Fruit fly (Drosophila melanogaster) whole organism: ENCODE results near the gene CG7912.

ENCODE experiments used
- CG8478 ChIP-seq: fragments of >200 bp; optimal IDR thresholded peaks from 2 replicates; lab custom pipeline; 2018; ENCODE audit warnings: inconsistent platforms
- EcR ChIP-seq, 2 experiments: fragments of >200 bp; optimal IDR thresholded peaks; 2 replicates each; lab custom pipeline; 2017; ENCODE audit warnings: missing biosample characterization in 2 of 2, missing genetic modification characterization in 2 of 2, missing genetic modification reagents in 2 of 2
- pan ChIP-seq: fragments of >200 bp; optimal IDR thresholded peaks from 2 replicates; lab custom pipeline; 2017
- psq ChIP-seq: fragments of >200 bp; optimal IDR thresholded peaks from 2 replicates; lab custom pipeline; 2017
- usp ChIP-seq: fragments of >200 bp; optimal IDR thresholded peaks from 2 replicates; lab custom pipeline; 2017; ENCODE audit warnings: missing biosample characterization, missing genetic modification characterization, mixed read lengths

dm6 chr3R:29969347-29969746, 39.6 kb downstream of the CG7912 start, which contains the start of gene TkR99D:
- no peak for TF ChIP-seq EcR (GFP tag; optimal IDR thresholded peaks at IDR 0.05; lab: Kevin White, UChicago)
- TF ChIP-seq CG8478, result no peak
- no peak for TF ChIP-seq psq (lab: Kevin White, UChicago)
- TF ChIP-seq usp (GFP tag; lab: Kevin White, UChicago), result no peak
- TF ChIP-seq pan (lab: Kevin White, UChicago), result no peak
